Worm (Caenorhabditis elegans) whole organism, early embryonic: Measurements from ENCODE around the gene cutl-3.

ENCODE experiments used
- flt-1 ChIP-seq: fragments of 200-800 bp; sonication (Bioruptor generic); IDR thresholded peaks from 2 replicates; pipeline ENCODE4 v1.3.6; 2022; ENCODE audit warnings: missing genetic modification characterization, missing compliant biosample characterization
- hmbx-1 ChIP-seq: sonication (generic microtip); optimal IDR thresholded peaks from 2 replicates; lab custom pipeline; 2016; ENCODE audit warnings: mild to moderate bottlenecking, missing genetic modification characterization, missing compliant biosample characterization
- pes-1 ChIP-seq: fragments of 200-800 bp; sonication (Bioruptor generic); IDR thresholded peaks from 2 replicates; pipeline ENCODE4 v1.3.6; 2022; ENCODE audit warnings: missing genetic modification reagents, missing genetic modification characterization, missing compliant biosample characterization

DNA sequence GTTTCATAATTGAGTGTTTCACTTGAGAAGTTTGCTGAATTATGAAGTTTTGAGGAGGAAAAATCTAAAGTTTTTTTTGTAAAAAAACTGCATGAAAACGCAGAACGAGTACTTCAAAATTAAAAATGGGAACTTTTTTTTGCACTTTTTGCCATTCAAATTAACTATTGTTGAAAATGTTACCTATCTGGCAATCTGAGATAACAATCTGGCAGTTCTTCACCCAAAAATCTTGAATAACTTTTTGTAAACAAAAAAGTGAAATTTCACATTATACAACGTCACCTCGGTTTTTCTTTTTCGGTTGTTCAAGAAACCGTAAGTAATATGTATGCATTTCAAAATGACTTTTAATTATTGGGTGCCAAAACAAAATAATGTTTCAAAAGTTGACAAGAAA lies 43.5 kb upstream of the cutl-3 start:
- TF ChIP-seq flt-1 (GFP tag; lab: Robert Waterston, UW) (no peak), pes-1 (GFP tag; lab: Robert Waterston, UW) (no peak), hmbx-1 (tag; lab: Kevin White, UChicago) (no peak)
